Fruit fly (Drosophila melanogaster): ENCODE measurements around the gene CG7457.

DNA sequence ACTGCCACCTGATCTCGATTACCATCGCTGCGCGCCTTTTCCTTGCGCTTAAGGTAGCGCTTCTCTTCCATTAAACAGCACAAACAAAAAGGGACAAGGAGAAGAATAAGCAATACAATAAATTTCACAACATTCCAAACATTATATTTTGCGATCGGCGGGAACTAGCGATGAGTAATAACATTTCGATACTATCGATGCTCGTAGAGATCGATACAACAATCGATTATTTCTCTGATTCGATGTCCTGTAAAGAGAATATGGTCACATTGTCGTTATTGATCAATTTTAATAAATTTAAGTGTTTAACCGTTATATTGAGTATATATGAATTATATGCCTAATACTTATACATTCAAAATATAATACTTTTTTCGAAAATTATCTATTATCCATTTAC, at the start of gene CG7457:
- TF ChIP-seq CG7987 (GFP tag; optimal IDR thresholded peaks at IDR 0.05) (no peak), CG7963 (GFP tag; IDR thresholded peaks at IDR 0.05; ENCODE audit: partially characterized antibody) (peak; percentile 90), Neu2 (GFP tag; optimal IDR thresholded peaks at IDR 0.05; ENCODE audit: borderline replicate concordance) (no peak), CG43689 (GFP tag; IDR thresholded peaks at IDR 0.05) (no peak), Doc2 (GFP tag; IDR thresholded peaks at IDR 0.05) (no peak), fru (optimal IDR thresholded peaks at IDR 0.05) (no peak), CG4617 (GFP tag; optimal IDR thresholded peaks at IDR 0.05; ENCODE audit: borderline replicate concordance) (peak; percentile 36), CG1024 (GFP tag; IDR thresholded peaks at IDR 0.05) (no peak)
